Worm (Caenorhabditis elegans) whole organism, late embryonic: ENCODE data around the gene srh-184.

Experiments used
- C38D4.7 ChIP-seq: fragments of 200-800 bp; sonication (Bioruptor generic); optimal IDR thresholded peaks from 2 replicates; lab custom pipeline; 2018; ENCODE audit warnings: mild to moderate bottlenecking, missing genetic modification characterization, moderate library complexity, missing compliant biosample characterization
- F13H6.1 ChIP-seq: sonication (generic microtip); optimal IDR thresholded peaks from 2 replicates; lab custom pipeline; 2016; ENCODE audit warnings: missing genetic modification characterization, missing compliant biosample characterization
- K09A11.1 ChIP-seq: sonication (generic microtip); optimal IDR thresholded peaks from 2 replicates; lab custom pipeline; 2017; ENCODE audit warnings: antibody characterized with exemption, mild to moderate bottlenecking, missing genetic modification characterization, missing compliant biosample characterization; ENCODE audit not compliant: insufficient read depth
- ama-1 ChIP-seq: fragments of 150-350 bp; optimal IDR thresholded peaks from 2 replicates; lab custom pipeline; 2014
- ceh-14 ChIP-seq: sonication (generic microtip); optimal IDR thresholded peaks from 2 replicates; lab custom pipeline; 2016; ENCODE audit warnings: missing genotype, missing genetic modification characterization, missing compliant biosample characterization
- ceh-19 ChIP-seq: fragments of 200-800 bp; sonication (Bioruptor generic); optimal IDR thresholded peaks from 2 replicates; lab custom pipeline; 2018; ENCODE audit warnings: mild to moderate bottlenecking, missing genetic modification characterization, missing compliant biosample characterization
- ceh-2 ChIP-seq: sonication (generic microtip); optimal IDR thresholded peaks from 2 replicates; lab custom pipeline; 2016; ENCODE audit warnings: missing genotype, missing genetic modification characterization, missing compliant biosample characterization
- ceh-24 ChIP-seq: sonication (generic microtip); optimal IDR thresholded peaks from 2 replicates; lab custom pipeline; 2016; ENCODE audit warnings: mild to moderate bottlenecking, missing genetic modification characterization, missing compliant biosample characterization
- ceh-31 ChIP-seq: sonication (generic microtip); optimal IDR thresholded peaks from 2 replicates; lab custom pipeline; 2016; ENCODE audit warnings: missing genetic modification characterization, missing compliant biosample characterization
- ceh-34 ChIP-seq: sonication (generic microtip); optimal IDR thresholded peaks from 2 replicates; lab custom pipeline; 2016; ENCODE audit warnings: mild to moderate bottlenecking, missing genetic modification characterization, missing compliant biosample characterization
- ceh-45 ChIP-seq: fragments of 200-800 bp; sonication (Bioruptor generic); IDR thresholded peaks from 2 replicates; pipeline ENCODE4 v1.3.6; 2022; ENCODE audit warnings: missing genetic modification reagents, missing genetic modification characterization, missing compliant biosample characterization
- dmd-4 ChIP-seq: sonication (generic microtip); optimal IDR thresholded peaks from 2 replicates; lab custom pipeline; 2016; ENCODE audit warnings: borderline replicate concordance, missing genetic modification characterization, missing compliant biosample characterization
- elt-2 ChIP-seq: sonication (generic microtip); optimal IDR thresholded peaks from 2 replicates; lab custom pipeline; 2016; ENCODE audit warnings: missing genetic modification reagents, missing genetic modification characterization, missing compliant biosample characterization
- elt-4 ChIP-seq: sonication (generic microtip); optimal IDR thresholded peaks from 2 replicates; lab custom pipeline; 2016; ENCODE audit warnings: missing genetic modification characterization, missing compliant biosample characterization
- eyg-1 ChIP-seq: sonication (generic microtip); optimal IDR thresholded peaks from 2 replicates; lab custom pipeline; 2016; ENCODE audit warnings: missing genotype, missing genetic modification characterization, missing compliant biosample characterization
- fax-1 ChIP-seq: sonication (generic microtip); optimal IDR thresholded peaks from 2 replicates; lab custom pipeline; 2016; ENCODE audit warnings: missing genotype, missing genetic modification characterization, missing compliant biosample characterization
- gmeb-2 ChIP-seq: sonication (generic microtip); optimal IDR thresholded peaks from 2 replicates; lab custom pipeline; 2016; ENCODE audit warnings: missing genetic modification characterization, inconsistent platforms, missing compliant biosample characterization
- hlh-13 ChIP-seq: fragments of 200-800 bp; sonication (Bioruptor generic); optimal IDR thresholded peaks from 2 replicates; lab custom pipeline; 2018; ENCODE audit warnings: mild to moderate bottlenecking, missing genetic modification characterization, missing compliant biosample characterization
- hlh-15 ChIP-seq: sonication (generic microtip); optimal IDR thresholded peaks from 2 replicates; lab custom pipeline; 2016; ENCODE audit warnings: missing genetic modification characterization, missing compliant biosample characterization
- hlh-30 ChIP-seq: sonication (generic microtip); optimal IDR thresholded peaks from 2 replicates; lab custom pipeline; 2017; ENCODE audit warnings: antibody characterized with exemption, missing genetic modification characterization, missing compliant biosample characterization; ENCODE audit not compliant: insufficient read depth
- hlh-6 ChIP-seq: sonication (generic microtip); optimal IDR thresholded peaks from 2 replicates; lab custom pipeline; 2016; ENCODE audit warnings: missing genotype, missing genetic modification characterization, missing compliant biosample characterization
- hlh-8 ChIP-seq: sonication (generic microtip); optimal IDR thresholded peaks from 2 replicates; lab custom pipeline; 2016; ENCODE audit warnings: missing genotype, missing genetic modification characterization, missing compliant biosample characterization
- lin-11 ChIP-seq: fragments of 200-800 bp; sonication (Bioruptor generic); optimal IDR thresholded peaks from 2 replicates; lab custom pipeline; 2018; ENCODE audit warnings: mild to moderate bottlenecking, missing genetic modification characterization, missing compliant biosample characterization
- nfya-1 ChIP-seq: sonication (generic microtip); optimal IDR thresholded peaks from 2 replicates; lab custom pipeline; 2017; ENCODE audit warnings: missing genetic modification characterization, mild to moderate bottlenecking, missing compliant biosample characterization, antibody characterized with exemption, moderate library complexity
- npax-4 ChIP-seq: sonication (generic microtip); optimal IDR thresholded peaks from 2 replicates; lab custom pipeline; 2016; ENCODE audit warnings: missing genetic modification characterization, missing compliant biosample characterization
- pqm-1 ChIP-seq: sonication (generic microtip); optimal IDR thresholded peaks from 2 replicates; lab custom pipeline; 2016; ENCODE audit warnings: missing genetic modification characterization, missing compliant biosample characterization
- pros-1 ChIP-seq: fragments of 150-350 bp; optimal IDR thresholded peaks from 2 replicates; lab custom pipeline; 2014; ENCODE audit warnings: missing biosample characterization, missing genetic modification reagents, missing genetic modification characterization
- sdc-2 ChIP-seq: sonication (generic microtip); optimal IDR thresholded peaks from 2 replicates; lab custom pipeline; 2016; ENCODE audit warnings: missing genotype, missing genetic modification characterization, missing compliant biosample characterization
- tbx-2 ChIP-seq: sonication (generic microtip); optimal IDR thresholded peaks from 2 replicates; lab custom pipeline; 2016; ENCODE audit warnings: missing genetic modification characterization, missing compliant biosample characterization
- unc-55 ChIP-seq: sonication (generic microtip); optimal IDR thresholded peaks from 2 replicates; lab custom pipeline; 2017; ENCODE audit warnings: missing biosample characterization, missing genetic modification reagents, missing genetic modification characterization
- zip-5 ChIP-seq: sonication (generic microtip); optimal IDR thresholded peaks from 2 replicates; lab custom pipeline; 2016; ENCODE audit warnings: missing genetic modification characterization, missing compliant biosample characterization

srh-184 gene

ce11 chrV:10794463-10794862 is 3.5 kb downstream of the srh-184 start:
- TF ChIP-seq ceh-19 (GFP tag; lab: Kevin White, UChicago), result no peak
- no peak for TF ChIP-seq ceh-14
- TF ChIP-seq hlh-30, result no peak

ce11 chrV:10793498-10793897 is 4.5 kb downstream of the srh-184 start, which contains the start of gene ule-3:
TSS of gene ule-3 (plus strand) at chrV:10793798.
- no peak for TF ChIP-seq ceh-2 (tag; lab: Kevin White, UChicago)

DNA sequence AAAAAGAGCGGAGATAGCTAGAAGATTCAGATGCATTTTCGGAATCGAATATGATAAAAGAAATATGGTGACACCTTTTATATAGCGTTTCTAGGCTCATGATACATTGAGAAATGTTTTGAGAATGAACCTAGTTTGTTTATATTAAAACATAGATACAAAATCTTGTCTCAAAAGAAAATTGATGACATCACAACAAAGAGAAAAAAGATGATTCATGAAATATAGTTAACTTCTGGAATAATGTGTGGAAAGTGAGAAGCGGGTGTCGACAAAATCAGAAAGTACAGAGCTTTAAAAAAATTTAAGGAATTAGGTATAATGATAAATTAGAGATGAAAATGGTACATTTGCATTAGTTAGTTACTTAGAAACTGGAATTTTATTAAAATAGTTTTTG is 5.2 kb downstream of the srh-184 start, which contains the start of gene D1054.10:
TSS of gene D1054.10 (minus strand) at position 101 of the 400 bp plus-strand sequence.
- TF ChIP-seq C38D4.7 (GFP tag; lab: Kevin White, UChicago), result no peak
- no peak for TF ChIP-seq hlh-15 (tag; lab: Kevin White, UChicago)
- no peak for TF ChIP-seq zip-5
- TF ChIP-seq ceh-31 (tag; lab: Kevin White, UChicago), result no peak
- TF ChIP-seq elt-2, result no peak
- no peak for TF ChIP-seq ceh-45 (GFP tag; lab: Robert Waterston, UW)
- TF ChIP-seq gmeb-2, result no peak
- no peak for TF ChIP-seq ceh-34
- TF ChIP-seq unc-55 (GFP tag; lab: Kevin White, UChicago), result no peak
- no peak for TF ChIP-seq pros-1 (tag; lab: Kevin White, UChicago)
- TF ChIP-seq hlh-6 (tag; lab: Kevin White, UChicago), result no peak
- no peak for TF ChIP-seq tbx-2 (tag; lab: Kevin White, UChicago)
- no peak for TF ChIP-seq hlh-13
- no peak for TF ChIP-seq hlh-8 (tag; lab: Kevin White, UChicago)
- TF ChIP-seq fax-1 (tag; lab: Kevin White, UChicago), result no peak

DNA sequence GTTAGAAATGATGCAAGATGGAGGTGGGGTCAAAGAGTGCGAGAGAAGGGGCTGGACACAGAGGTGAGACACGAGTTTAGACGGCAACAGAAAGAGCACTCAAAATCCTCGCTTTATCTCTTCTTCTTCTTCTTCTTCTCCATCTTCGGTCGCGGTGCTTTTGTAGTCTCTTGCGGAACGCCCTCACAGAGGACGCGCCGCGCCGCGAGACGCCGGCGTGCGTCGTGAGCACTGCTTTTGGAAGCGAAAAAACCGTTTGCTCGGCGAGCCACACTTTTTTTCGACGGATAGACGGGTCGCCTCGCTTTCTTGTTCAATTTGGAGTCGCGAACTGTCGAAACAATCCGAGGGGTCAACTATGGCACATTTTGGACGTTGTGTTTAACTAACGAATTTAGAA is 7.1 kb downstream of the srh-184 start, which contains the start of gene D1054.9:
TSS of gene D1054.9 (minus strand) at position 137 of the 400 bp plus-strand sequence.
- no peak for TF ChIP-seq ceh-19 (GFP tag; lab: Kevin White, UChicago)
- TF ChIP-seq ceh-24 (tag; lab: Kevin White, UChicago), result no peak

- TF ChIP-seq pqm-1 (tag; lab: Kevin White, UChicago), result no peak
- TF ChIP-seq K09A11.1 (tag; lab: Kevin White, UChicago), result no peak
- TF ChIP-seq ama-1 (lab: Kevin White, UChicago), result no peak
- TF ChIP-seq nfya-1 (tag; lab: Kevin White, UChicago), result no peak
- no peak for TF ChIP-seq elt-4 (tag; lab: Kevin White, UChicago)
- TF ChIP-seq sdc-2 (tag; lab: Kevin White, UChicago), result no peak
- TF ChIP-seq lin-11 (tag; lab: Kevin White, UChicago), result no peak
- no peak for TF ChIP-seq F13H6.1 (tag; lab: Kevin White, UChicago)
- TF ChIP-seq npax-4 (tag; lab: Kevin White, UChicago), result no peak
- TF ChIP-seq, all 69 proteins: peak for 0
These were observed 14.0 kb downstream of the srh-184 start, which contains the start of gene D1054.8 for ce11 chrV:10784011-10784410. TSS of gene D1054.8 (plus strand) at chrV:10784311.

DNA sequence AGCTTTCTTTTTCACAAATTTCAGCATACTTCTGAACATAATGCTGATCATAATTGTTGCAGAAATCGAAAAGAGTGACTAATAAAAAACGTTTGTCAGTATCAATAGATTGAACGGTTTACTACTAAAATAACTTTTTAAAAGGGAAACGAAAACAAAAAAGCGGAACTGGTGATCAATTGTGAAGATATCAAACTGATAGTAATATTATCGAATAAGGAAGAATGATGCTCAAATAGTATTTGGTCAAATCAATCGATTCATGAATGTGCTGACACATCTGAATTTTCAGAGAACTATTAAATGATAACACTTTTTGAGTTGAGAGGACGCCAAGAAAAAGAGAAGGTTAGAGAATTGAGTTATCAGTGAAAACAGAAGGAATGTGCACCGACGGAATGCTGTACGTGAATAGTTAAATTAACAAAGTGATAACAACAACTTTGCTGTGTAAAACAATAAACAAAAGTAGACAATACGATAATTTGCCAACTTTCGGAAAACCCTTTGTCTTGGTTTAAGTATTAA is 21.4 kb downstream of the srh-184 start, which contains the start of gene D1054.5:
TSS of gene D1054.5 (minus strand) at position 51 of the 528 bp plus-strand sequence.
- TF ChIP-seq hlh-30, result no peak
- TF ChIP-seq elt-2, result peak; percentile 56
- no peak for TF ChIP-seq eyg-1
- TF ChIP-seq ceh-45 (GFP tag; lab: Robert Waterston, UW), result no peak
- no peak for TF ChIP-seq pros-1 (tag; lab: Kevin White, UChicago)
- TF ChIP-seq dmd-4 (tag; lab: Kevin White, UChicago), result no peak
- TF ChIP-seq, all 69 proteins: peak for 1
